Fruit fly (Drosophila melanogaster) whole organism, prepupa: Measurements from ENCODE around the gene Cnep1r2.

Source experiments
- Blimp-1 ChIP-seq: fragments of 200-800 bp; sonication (Bioruptor generic); optimal IDR thresholded peaks from 3 replicates; lab custom pipeline; 2017; ENCODE audit warnings: missing biosample characterization, missing genetic modification characterization, mild to moderate bottlenecking, moderate library complexity, missing genetic modification reagents
- CG10669 ChIP-seq: fragments of 200-800 bp; sonication (Bioruptor generic); optimal IDR thresholded peaks from 3 replicates; lab custom pipeline; 2018; ENCODE audit warnings: missing biosample characterization, mild to moderate bottlenecking, missing genetic modification characterization, moderate library complexity
- CG11762 ChIP-seq: fragments of 200-800 bp; sonication (Bioruptor generic); optimal IDR thresholded peaks from 3 replicates; lab custom pipeline; 2016; ENCODE audit warnings: missing biosample characterization, missing genetic modification characterization; ENCODE audit not compliant: insufficient read depth
- CG11902 ChIP-seq: fragments of 200-800 bp; sonication (Bioruptor generic); optimal IDR thresholded peaks from 3 replicates; lab custom pipeline; 2016; ENCODE audit warnings: missing biosample characterization, missing genetic modification characterization
- CG15336 ChIP-seq: fragments of 200-800 bp; sonication (Bioruptor generic); IDR thresholded peaks from 2 replicates; pipeline ENCODE4 v1.3.6; 2022; ENCODE audit warnings: missing biosample characterization, missing genetic modification characterization
- CG3032 ChIP-seq: fragments of 200-800 bp; optimal IDR thresholded peaks from 2 replicates; lab custom pipeline; 2019; ENCODE audit warnings: missing biosample characterization, mild to moderate bottlenecking, missing genetic modification characterization, moderate library complexity
- CG31627 ChIP-seq: fragments of 200-800 bp; sonication (Bioruptor generic); optimal IDR thresholded peaks from 3 replicates; lab custom pipeline; 2016; ENCODE audit warnings: missing biosample characterization, missing genetic modification characterization
- CG32006 ChIP-seq: fragments of 200-800 bp; sonication (Bioruptor generic); optimal IDR thresholded peaks from 3 replicates; lab custom pipeline; 2017; ENCODE audit warnings: missing biosample characterization, mild to moderate bottlenecking, missing genetic modification characterization
- CG6163 ChIP-seq: fragments of 200-800 bp; sonication (Bioruptor generic); IDR thresholded peaks from 3 replicates; pipeline ENCODE4 v1.3.6; 2022; ENCODE audit warnings: missing biosample characterization, missing genetic modification characterization
- CG6276 ChIP-seq: fragments of 200-800 bp; sonication (Bioruptor generic); optimal IDR thresholded peaks from 2 replicates; lab custom pipeline; 2017; ENCODE audit warnings: missing biosample characterization, mild to moderate bottlenecking, missing genetic modification characterization
- CG7368 ChIP-seq: fragments of 200-800 bp; sonication (Bioruptor generic); optimal IDR thresholded peaks from 3 replicates; lab custom pipeline; 2016; ENCODE audit warnings: missing biosample characterization, missing genetic modification characterization
- CG8319 ChIP-seq: fragments of 200-800 bp; sonication (Bioruptor generic); optimal IDR thresholded peaks from 3 replicates; lab custom pipeline; 2016; ENCODE audit warnings: missing biosample characterization, missing genetic modification characterization
- Eip78C ChIP-seq: fragments of 200-800 bp; sonication (Bioruptor generic); peaks from one replicate; lab custom pipeline; 2016; ENCODE audit warnings: missing biosample characterization, missing genetic modification characterization
- Eip93F ChIP-seq: fragments of 200-800 bp; sonication (Bioruptor generic); optimal IDR thresholded peaks from 2 replicates; lab custom pipeline; 2016; ENCODE audit warnings: missing biosample characterization, mild to moderate bottlenecking, missing genetic modification characterization
- Ets21C ChIP-seq: fragments of 200-800 bp; sonication (Bioruptor generic); optimal IDR thresholded peaks from 3 replicates; lab custom pipeline; 2016; ENCODE audit warnings: missing biosample characterization, missing genetic modification characterization
- Ets96B ChIP-seq: fragments of 200-800 bp; optimal IDR thresholded peaks from 2 replicates; lab custom pipeline; 2019; ENCODE audit warnings: missing biosample characterization, mild to moderate bottlenecking, missing genetic modification characterization, moderate library complexity
- Gug ChIP-seq: fragments of 200-800 bp; sonication (Bioruptor generic); IDR thresholded peaks from 2 replicates; pipeline ENCODE4 v1.3.6; 2022; ENCODE audit warnings: missing biosample characterization, missing genetic modification characterization
- Hr39 ChIP-seq: fragments of 200-800 bp; sonication (Bioruptor generic); optimal IDR thresholded peaks from 2 replicates; lab custom pipeline; 2016; ENCODE audit warnings: missing biosample characterization, missing genetic modification characterization
- Met ChIP-seq: fragments of 200-800 bp; sonication (Bioruptor generic); optimal IDR thresholded peaks from 3 replicates; lab custom pipeline; 2016; ENCODE audit warnings: missing biosample characterization, missing genetic modification characterization
- Smox ChIP-seq: fragments of 200-800 bp; sonication (Bioruptor generic); optimal IDR thresholded peaks from 3 replicates; lab custom pipeline; 2016; ENCODE audit warnings: missing biosample characterization, missing genetic modification characterization
- Sox102F ChIP-seq: fragments of 200-800 bp; sonication (Bioruptor generic); optimal IDR thresholded peaks from 2 replicates; lab custom pipeline; 2016; ENCODE audit warnings: missing biosample characterization, mild to moderate bottlenecking, missing genetic modification characterization
- achi ChIP-seq: fragments of 200-800 bp; sonication (Bioruptor generic); optimal IDR thresholded peaks from 3 replicates; lab custom pipeline; 2016; ENCODE audit warnings: missing biosample characterization, missing genetic modification characterization
- cyc ChIP-seq: fragments of 200-800 bp; sonication (Bioruptor generic); optimal IDR thresholded peaks from 3 replicates; lab custom pipeline; 2016; ENCODE audit warnings: missing biosample characterization, missing genetic modification characterization
- dac ChIP-seq: fragments of 200-800 bp; sonication (Bioruptor generic); optimal IDR thresholded peaks from 2 replicates; lab custom pipeline; 2017; ENCODE audit warnings: missing biosample characterization, mild to moderate bottlenecking, missing genetic modification characterization
- eg ChIP-seq: fragments of 200-800 bp; sonication (Bioruptor generic); IDR thresholded peaks from 3 replicates; pipeline ENCODE4 v1.3.6; 2022; ENCODE audit warnings: missing biosample characterization, missing genetic modification characterization
- fd59A ChIP-seq: fragments of 200-800 bp; sonication (Bioruptor generic); optimal IDR thresholded peaks from 2 replicates; lab custom pipeline; 2017; ENCODE audit warnings: missing biosample characterization, mild to moderate bottlenecking, missing genetic modification characterization, missing genetic modification reagents
- fd85E ChIP-seq: fragments of 200-800 bp; sonication (Bioruptor generic); optimal IDR thresholded peaks from 3 replicates; lab custom pipeline; 2016; ENCODE audit warnings: missing biosample characterization, missing genetic modification characterization
- fkh ChIP-seq: fragments of 200-800 bp; sonication (Bioruptor generic); optimal IDR thresholded peaks from 3 replicates; lab custom pipeline; 2017; ENCODE audit warnings: missing biosample characterization, mild to moderate bottlenecking, missing genetic modification characterization, moderate library complexity
- spab ChIP-seq: fragments of 200-800 bp; sonication (Bioruptor generic); optimal IDR thresholded peaks from 2 replicates; lab custom pipeline; 2017; ENCODE audit warnings: missing biosample characterization, mild to moderate bottlenecking, missing genetic modification characterization, missing genetic modification reagents
- ss ChIP-seq, 2 experiments: fragments of 200-800 bp; sonication (Bioruptor generic); optimal IDR thresholded peaks; 2 replicates in 1 of 2; 3 replicates in 1 of 2; lab custom pipeline; 2017 to 2018; ENCODE audit warnings: mild to moderate bottlenecking in 2 of 2, missing biosample characterization in 2 of 2, missing genetic modification characterization in 2 of 2, moderate library complexity in 1 of 2
- svp ChIP-seq: fragments of 200-800 bp; sonication (Bioruptor generic); peaks from one replicate; lab custom pipeline; 2016; ENCODE audit warnings: missing biosample characterization, missing genetic modification characterization
- topi ChIP-seq: fragments of 200-800 bp; sonication (Bioruptor generic); optimal IDR thresholded peaks from 3 replicates; lab custom pipeline; 2016; ENCODE audit warnings: missing biosample characterization, missing genetic modification characterization
- vri ChIP-seq: fragments of 200-800 bp; sonication (Bioruptor generic); optimal IDR thresholded peaks from 3 replicates; lab custom pipeline; 2016; ENCODE audit warnings: missing biosample characterization, mild to moderate bottlenecking, missing genetic modification characterization

The Cnep1r2 gene

dm6 chr3L:10656451-10657198 lies 18.7 kb downstream of the Cnep1r2 start (continued):
- TF ChIP-seq achi (GFP tag; lab: Kevin White, UChicago) (peak; percentile 47), topi (GFP tag; lab: Kevin White, UChicago) (peak; percentile 31), Sox102F (GFP tag; lab: Kevin White, UChicago) (peak; percentile 15), Hr39 (GFP tag; lab: Kevin White, UChicago) (no peak), CG8319 (no peak), fd59A (GFP tag; lab: Kevin White, UChicago) (no peak), Smox (GFP tag; lab: Kevin White, UChicago) (peak; percentile 18), svp (GFP tag; lab: Kevin White, UChicago) (peak; percentile 71), eg (GFP tag; lab: Robert Waterston, UW) (peak; percentile 50; the same call in 1 of the 3 replicates)

- TF ChIP-seq spab (GFP tag; lab: Kevin White, UChicago) (no peak), Eip93F (GFP tag; lab: Kevin White, UChicago) (no peak), CG10669 (no peak), Ets21C (GFP tag; lab: Kevin White, UChicago) (no peak), CG11762 (GFP tag; lab: Kevin White, UChicago) (no peak), CG15336 (GFP tag; lab: Robert Waterston, UW) (peak; percentile 29; the same call in 1 of the 2 replicates), Smox (GFP tag; lab: Kevin White, UChicago) (no peak), Met (GFP tag; lab: Kevin White, UChicago) (no peak), Ets96B (tag; lab: Kevin White, UChicago) (no peak), CG7368 (GFP tag; lab: Kevin White, UChicago) (no peak), CG6276 (peak; percentile 34), CG31627 (no peak), achi (GFP tag; lab: Kevin White, UChicago) (no peak), fd85E (GFP tag; lab: Kevin White, UChicago) (no peak), eg (GFP tag; lab: Robert Waterston, UW) (peak; percentile 54; the same call in 2 of the 3 replicates), CG6163 (peak; percentile 27; the same call in 1 of the 3 replicates), dac (GFP tag; lab: Kevin White, UChicago) (no peak), vri (GFP tag; lab: Kevin White, UChicago) (no peak), CG11902 (GFP tag; lab: Kevin White, UChicago) (no peak), Blimp-1 (no peak), Eip78C (GFP tag; lab: Kevin White, UChicago) (peak; percentile 48)
These were observed 19.4 kb downstream of the Cnep1r2 start for dm6 chr3L:10657311-10657710.

dm6 chr3L:10658362-10659127 lies 20.6 kb downstream of the Cnep1r2 start:
- TF ChIP-seq svp (GFP tag; lab: Kevin White, UChicago): no peak
- TF ChIP-seq CG8319: no peak
- no peak for TF ChIP-seq CG3032 (tag; lab: Kevin White, UChicago)
- peak in 1 of 2 experiments; percentile 20 for TF ChIP-seq ss (GFP tag; optimal IDR thresholded peaks at IDR 0.05; lab: Kevin White, UChicago)
- TF ChIP-seq spab (GFP tag; lab: Kevin White, UChicago): no peak
- no peak for TF ChIP-seq Gug (GFP tag; lab: Robert Waterston, UW)
- TF ChIP-seq CG32006 (GFP tag; lab: Kevin White, UChicago): no peak
- TF ChIP-seq cyc (GFP tag; lab: Kevin White, UChicago): no peak
- TF ChIP-seq fkh (GFP tag; lab: Kevin White, UChicago): peak; percentile 51
- TF ChIP-seq Ets21C (GFP tag; lab: Kevin White, UChicago): no peak
- TF ChIP-seq, all 60 proteins: peak for 2
